Worm (Caenorhabditis elegans) whole organism, L4 larva: Measurements from ENCODE around the gene lars-1.

Experiments used
- F10B5.3 ChIP-seq: sonication (generic microtip); optimal IDR thresholded peaks from 2 replicates; lab custom pipeline; 2016; ENCODE audit warnings: mild to moderate bottlenecking, missing genetic modification characterization, missing compliant biosample characterization
- F26F4.8 ChIP-seq: fragments of 200-800 bp; sonication (Bioruptor generic); conservative IDR thresholded peaks from 2 replicates; pipeline ENCODE4 v1.3.6; 2022; ENCODE audit warnings: missing genetic modification characterization, missing compliant biosample characterization
- F37D6.2 ChIP-seq: sonication (generic microtip); optimal IDR thresholded peaks from 2 replicates; lab custom pipeline; 2016; ENCODE audit warnings: mild to moderate bottlenecking, missing genetic modification characterization, missing compliant biosample characterization
- F44E2.7 ChIP-seq: fragments of 200-800 bp; sonication (Bioruptor generic); IDR thresholded peaks from 2 replicates; pipeline ENCODE4 v2.1.2; 2022; ENCODE audit warnings: missing genetic modification characterization, missing compliant biosample characterization
- F49E8.2 ChIP-seq: sonication (generic microtip); optimal IDR thresholded peaks from 2 replicates; lab custom pipeline; 2016; ENCODE audit warnings: missing compliant biosample characterization, mild to moderate bottlenecking, missing genetic modification characterization, borderline replicate concordance
- R02D3.7 ChIP-seq: fragments of 150-350 bp; sonication (generic microtip); optimal IDR thresholded peaks from 3 replicates; lab custom pipeline; 2014; ENCODE audit warnings: missing biosample characterization, missing genetic modification characterization
- T20F7.1 ChIP-seq: fragments of 200-800 bp; sonication (Bioruptor generic); optimal IDR thresholded peaks from 2 replicates; lab custom pipeline; 2018; ENCODE audit warnings: mild to moderate bottlenecking, missing genetic modification characterization, missing compliant biosample characterization
- T26A8.4 ChIP-seq: fragments of 200-800 bp; sonication (Bioruptor generic); IDR thresholded peaks from 2 replicates; pipeline ENCODE4 v1.3.6; 2022; ENCODE audit warnings: missing genetic modification characterization, missing compliant biosample characterization
- Y48G9A.11 ChIP-seq: fragments of 200-800 bp; sonication (Bioruptor generic); IDR thresholded peaks from 2 replicates; pipeline ENCODE4 v1.3.6; 2022; ENCODE audit warnings: missing genetic modification reagents, missing genetic modification characterization, missing compliant biosample characterization
- aha-1 ChIP-seq: fragments of 150-350 bp; peaks from one replicate; lab custom pipeline; 2014; ENCODE audit warnings: missing biosample characterization, missing genetic modification characterization
- aly-2 ChIP-seq: sonication (generic microtip); optimal IDR thresholded peaks from 2 replicates; lab custom pipeline; 2018; ENCODE audit warnings: missing biosample characterization, missing genetic modification characterization
- attf-4 ChIP-seq: sonication (generic microtip); optimal IDR thresholded peaks from 3 replicates; lab custom pipeline; 2017; ENCODE audit warnings: missing biosample characterization, missing genetic modification characterization
- ceh-82 ChIP-seq: sonication (generic microtip); optimal IDR thresholded peaks from 2 replicates; lab custom pipeline; 2017; ENCODE audit warnings: missing biosample characterization, missing genetic modification characterization
- ctbp-1 ChIP-seq: fragments of 200-800 bp; sonication (Bioruptor generic); IDR thresholded peaks from 2 replicates; pipeline ENCODE4 v1.3.6; 2022; ENCODE audit warnings: missing genetic modification reagents, missing genetic modification characterization, missing compliant biosample characterization
- daf-16 ChIP-seq, 3 experiments: sonication (generic microtip); optimal IDR thresholded peaks; 2 replicates each; lab custom pipeline; 2016 to 2017; ENCODE audit warnings: missing genetic modification characterization in 3 of 3, missing genetic modification reagents in 3 of 3, mild to moderate bottlenecking in 2 of 3, missing compliant biosample characterization in 2 of 3, missing biosample characterization in 1 of 3, moderate library complexity in 1 of 3
- daf-19 ChIP-seq: fragments of 200-800 bp; sonication (Bioruptor generic); conservative IDR thresholded peaks from 2 replicates; pipeline ENCODE4 v1.3.6; 2022; ENCODE audit warnings: missing genetic modification characterization, missing compliant biosample characterization
- daf-8 ChIP-seq: fragments of 200-800 bp; sonication (Bioruptor generic); IDR thresholded peaks from 2 replicates; pipeline ENCODE4 v1.3.6; 2022; ENCODE audit warnings: missing genetic modification characterization, missing compliant biosample characterization
- dmd-9 ChIP-seq: fragments of 200-800 bp; sonication (Bioruptor generic); IDR thresholded peaks from 2 replicates; pipeline ENCODE4 v1.3.6; 2022; ENCODE audit warnings: missing genetic modification reagents, missing genetic modification characterization, missing compliant biosample characterization
- dpl-1 ChIP-seq: fragments of 150-350 bp; optimal IDR thresholded peaks from 2 replicates; lab custom pipeline; 2014; ENCODE audit warnings: missing biosample characterization, missing genetic modification reagents, missing genetic modification characterization
- duxl-1 ChIP-seq: sonication (generic microtip); optimal IDR thresholded peaks from 2 replicates; lab custom pipeline; 2016; ENCODE audit warnings: mild to moderate bottlenecking, missing genetic modification characterization, moderate library complexity, missing compliant biosample characterization; ENCODE audit not compliant: poor library complexity
- fkh-10 ChIP-seq: fragments of 150-350 bp; optimal IDR thresholded peaks from 2 replicates; lab custom pipeline; 2014; ENCODE audit warnings: missing biosample characterization, missing genetic modification reagents, missing genetic modification characterization
- gei-8 ChIP-seq: fragments of 200-800 bp; sonication (Bioruptor generic); optimal IDR thresholded peaks from 2 replicates; lab custom pipeline; 2018; ENCODE audit warnings: mild to moderate bottlenecking, missing genetic modification characterization, missing compliant biosample characterization
- hif-1 ChIP-seq, 2 experiments: sonication (generic microtip); optimal IDR thresholded peaks; 2 replicates each; lab custom pipeline; 2016 to 2017; ENCODE audit warnings: missing compliant biosample characterization in 2 of 2, missing genetic modification characterization in 2 of 2, missing genetic modification reagents in 2 of 2, missing genotype in 2 of 2, mild to moderate bottlenecking in 1 of 2
- hlh-11 ChIP-seq: fragments of 200-800 bp; sonication (Bioruptor generic); optimal IDR thresholded peaks from 2 replicates; lab custom pipeline; 2018; ENCODE audit warnings: mild to moderate bottlenecking, missing genetic modification characterization, missing compliant biosample characterization
- jun-1 ChIP-seq: fragments of 150-350 bp; optimal IDR thresholded peaks from 2 replicates; lab custom pipeline; 2014; ENCODE audit warnings: missing biosample characterization, missing genetic modification reagents, missing genetic modification characterization
- lim-7 ChIP-seq: fragments of 200-800 bp; sonication (Bioruptor generic); IDR thresholded peaks from 2 replicates; pipeline ENCODE4 v1.3.6; 2022; ENCODE audit warnings: missing genetic modification characterization, missing compliant biosample characterization
- lin-1 ChIP-seq: fragments of 200-800 bp; sonication (Bioruptor generic); IDR thresholded peaks from 2 replicates; pipeline ENCODE4 v1.3.6; 2022; ENCODE audit warnings: missing genetic modification reagents, missing genetic modification characterization, missing compliant biosample characterization
- lin-13 ChIP-seq: fragments of 150-350 bp; optimal IDR thresholded peaks from 2 replicates; lab custom pipeline; 2014; ENCODE audit warnings: missing biosample characterization, missing genetic modification reagents, missing genetic modification characterization
- lin-15B ChIP-seq: fragments of 150-350 bp; sonication (generic microtip); optimal IDR thresholded peaks from 3 replicates; lab custom pipeline; 2014; ENCODE audit warnings: missing biosample characterization, missing genetic modification characterization
- lin-38 ChIP-seq: fragments of 200-800 bp; sonication (Bioruptor generic); IDR thresholded peaks from 2 replicates; pipeline ENCODE4 v1.3.6; 2022; ENCODE audit warnings: missing genetic modification reagents, missing genetic modification characterization, missing compliant biosample characterization
- lin-39 ChIP-seq: fragments of 150-350 bp; optimal IDR thresholded peaks from 2 replicates; lab custom pipeline; 2014; ENCODE audit warnings: missing biosample characterization, missing genetic modification reagents, missing genetic modification characterization
- lir-3 ChIP-seq: sonication (generic microtip); optimal IDR thresholded peaks from 2 replicates; lab custom pipeline; 2016; ENCODE audit warnings: mild to moderate bottlenecking, missing genetic modification characterization, missing compliant biosample characterization
- nhr-25 ChIP-seq: sonication (generic microtip); optimal IDR thresholded peaks from 2 replicates; lab custom pipeline; 2017; ENCODE audit warnings: missing genetic modification characterization, mild to moderate bottlenecking, missing compliant biosample characterization, antibody characterized with exemption, moderate library complexity, borderline replicate concordance; ENCODE audit not compliant: insufficient read depth
- nhr-41 ChIP-seq: fragments of 200-800 bp; sonication (Bioruptor generic); IDR thresholded peaks from 2 replicates; pipeline ENCODE4 v1.3.6; 2022; ENCODE audit warnings: missing genetic modification reagents, missing genetic modification characterization, missing compliant biosample characterization
- nhr-48 ChIP-seq: sonication (generic microtip); optimal IDR thresholded peaks from 2 replicates; lab custom pipeline; 2016; ENCODE audit warnings: mild to moderate bottlenecking, missing genetic modification characterization, missing compliant biosample characterization
- saeg-2 ChIP-seq: fragments of 200-800 bp; sonication (Bioruptor generic); IDR thresholded peaks from 2 replicates; pipeline ENCODE4 v1.3.6; 2022; ENCODE audit warnings: missing genetic modification reagents, missing genetic modification characterization, missing compliant biosample characterization
- set-16 ChIP-seq: fragments of 200-800 bp; sonication (Bioruptor generic); IDR thresholded peaks from 2 replicates; pipeline ENCODE4 v1.3.6; 2022; ENCODE audit warnings: missing genetic modification reagents, missing genetic modification characterization, missing compliant biosample characterization
- skn-1 ChIP-seq: fragments of 150-350 bp; optimal IDR thresholded peaks from 2 replicates; lab custom pipeline; 2014; ENCODE audit warnings: missing biosample characterization, missing genetic modification characterization
- snpc-1.2 ChIP-seq: fragments of 200-800 bp; sonication (Bioruptor generic); IDR thresholded peaks from 2 replicates; pipeline ENCODE4 v1.3.6; 2022; ENCODE audit warnings: missing genetic modification reagents, missing genetic modification characterization, missing compliant biosample characterization
- snpc-4 ChIP-seq: fragments of 150-350 bp; optimal IDR thresholded peaks from 2 replicates; lab custom pipeline; 2014; ENCODE audit warnings: missing biosample characterization, missing genetic modification characterization
- spr-1 ChIP-seq: sonication (generic microtip); optimal IDR thresholded peaks from 2 replicates; lab custom pipeline; 2016; ENCODE audit warnings: mild to moderate bottlenecking, missing genetic modification characterization, missing compliant biosample characterization
- spr-3 ChIP-seq: fragments of 200-800 bp; sonication (Bioruptor generic); optimal IDR thresholded peaks from 2 replicates; lab custom pipeline; 2018; ENCODE audit warnings: mild to moderate bottlenecking, missing genetic modification characterization, missing compliant biosample characterization
- tra-1 ChIP-seq: fragments of 200-800 bp; sonication (Bioruptor generic); IDR thresholded peaks from 2 replicates; pipeline ENCODE4 v1.3.6; 2022; ENCODE audit warnings: missing genetic modification reagents, missing genetic modification characterization, missing compliant biosample characterization
- unc-130 ChIP-seq: sonication (generic microtip); optimal IDR thresholded peaks from 2 replicates; lab custom pipeline; 2016; ENCODE audit warnings: missing genetic modification reagents, missing genetic modification characterization, missing compliant biosample characterization
- unc-62 ChIP-seq, 3 experiments: fragments of 150-350 bp in 1 of 3; sonication (generic microtip); optimal IDR thresholded peaks in 2 of 3; peaks in 1 of 3; 1 replicate in 1 of 3; 2 replicates in 2 of 3; lab custom pipeline; 2014 to 2017; ENCODE audit warnings: missing biosample characterization in 3 of 3, missing genetic modification characterization in 3 of 3, missing genetic modification reagents in 3 of 3, missing genotype in 1 of 3
- vab-7 ChIP-seq: fragments of 200-800 bp; sonication (Bioruptor generic); IDR thresholded peaks from 2 replicates; pipeline ENCODE4 v1.3.6; 2022; ENCODE audit warnings: missing genetic modification reagents, missing genetic modification characterization, missing compliant biosample characterization
- zag-1 ChIP-seq: fragments of 150-350 bp; optimal IDR thresholded peaks from 2 replicates; lab custom pipeline; 2014; ENCODE audit warnings: missing biosample characterization, missing genetic modification characterization
- zip-11 ChIP-seq: fragments of 200-800 bp; sonication (Bioruptor generic); IDR thresholded peaks from 2 replicates; pipeline ENCODE4 v1.3.6; 2022; ENCODE audit warnings: missing genetic modification characterization, missing compliant biosample characterization
- zip-2 ChIP-seq: fragments of 150-350 bp; optimal IDR thresholded peaks from 2 replicates; lab custom pipeline; 2014; ENCODE audit warnings: missing biosample characterization, missing genetic modification characterization
- ztf-11 ChIP-seq: fragments of 150-350 bp; optimal IDR thresholded peaks from 2 replicates; lab custom pipeline; 2014; ENCODE audit warnings: missing biosample characterization, missing genetic modification characterization
- ztf-7 ChIP-seq: fragments of 150-350 bp; optimal IDR thresholded peaks from 2 replicates; lab custom pipeline; 2014; ENCODE audit warnings: missing biosample characterization, missing genetic modification characterization

Gene lars-1

DNA sequence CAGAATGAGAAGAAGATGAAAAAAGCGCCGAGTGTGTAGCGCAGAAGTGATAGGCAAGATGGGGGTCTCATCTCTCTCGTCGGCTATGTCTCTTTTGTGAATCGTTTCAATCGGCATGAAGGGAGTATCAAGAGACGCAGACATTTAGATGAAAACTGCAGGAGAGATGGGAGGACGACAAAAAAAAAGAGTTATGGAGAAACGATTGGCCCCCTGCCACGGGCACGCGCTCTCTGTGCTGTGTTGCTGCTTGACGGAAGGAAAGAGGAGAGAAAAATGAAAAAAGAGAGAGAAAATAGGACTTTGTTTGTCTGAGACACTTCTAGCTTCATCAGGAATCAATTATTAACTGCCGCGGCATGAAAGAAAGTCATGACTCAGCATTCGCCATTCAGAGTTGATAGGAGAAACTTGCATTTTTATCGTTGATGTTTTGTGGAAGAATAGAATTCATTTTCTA is 37.1 kb upstream of the lars-1 start (continued):
- peak; percentile 76 for TF ChIP-seq T20F7.1 (GFP tag; lab: Kevin White, UChicago)
- no peak for TF ChIP-seq snpc-1.2 (GFP tag; lab: Robert Waterston, UW)
- TF ChIP-seq snpc-4 (tag; lab: Kevin White, UChicago), result no peak
- no peak for TF ChIP-seq ztf-11 (tag; lab: Kevin White, UChicago)
- no peak for TF ChIP-seq gei-8
- TF ChIP-seq F26F4.8, result no peak
- no peak for TF ChIP-seq zip-2 (tag; lab: Kevin White, UChicago)
- TF ChIP-seq daf-16 (GFP tag; optimal IDR thresholded peaks at IDR 0.05; lab: Kevin White, UChicago), result peak; percentile 13 to 73
- TF ChIP-seq daf-16 (tag; optimal IDR thresholded peaks at IDR 0.05; lab: Kevin White, UChicago), result peak; percentile 76
- TF ChIP-seq spr-3 (GFP tag; lab: Kevin White, UChicago), result no peak
- TF ChIP-seq jun-1 (tag; lab: Kevin White, UChicago), result peak; percentile 56
- TF ChIP-seq zag-1 (tag; lab: Kevin White, UChicago), result no peak
- no peak for TF ChIP-seq skn-1
- no peak for TF ChIP-seq ceh-82 (tag; lab: Kevin White, UChicago)
- peak; percentile 49 for TF ChIP-seq nhr-25 (tag; lab: Kevin White, UChicago)
- peak in 1 of 2 experiments; percentile 99 for TF ChIP-seq unc-62 (GFP tag; optimal IDR thresholded peaks at IDR 0.05 in 1 of 2; lab: Kevin White, UChicago)
- TF ChIP-seq unc-62 (tag; optimal IDR thresholded peaks at IDR 0.05; lab: Kevin White, UChicago), result no peak
- TF ChIP-seq unc-130, result no peak
- no peak for TF ChIP-seq lir-3
- TF ChIP-seq lim-7 (GFP tag; lab: Robert Waterston, UW), result no peak
- peak; percentile 72; the same call in 1 of the 2 replicates for TF ChIP-seq tra-1 (GFP tag; lab: Robert Waterston, UW)
- TF ChIP-seq attf-4 (tag; lab: Kevin White, UChicago), result no peak
- no peak for TF ChIP-seq aly-2 (tag; lab: Kevin White, UChicago)
- TF ChIP-seq hif-1 (tag; optimal IDR thresholded peaks at IDR 0.05; lab: Kevin White, UChicago), result peak in 1 of 2 experiments; percentile 87
- TF ChIP-seq set-16, result peak; percentile 60
- peak; percentile 72 for TF ChIP-seq fkh-10 (GFP tag; lab: Kevin White, UChicago)
- no peak for TF ChIP-seq lin-1 (GFP tag; lab: Robert Waterston, UW)
- peak; percentile 64 for TF ChIP-seq nhr-48
- TF ChIP-seq spr-1, result peak; percentile 36
- TF ChIP-seq nhr-41 (GFP tag; lab: Robert Waterston, UW), result no peak
- TF ChIP-seq lin-38 (GFP tag; lab: Robert Waterston, UW), result peak; percentile 48
- no peak for TF ChIP-seq F44E2.7 (GFP tag; lab: Robert Waterston, UW)
- TF ChIP-seq vab-7 (GFP tag; lab: Robert Waterston, UW), result no peak
- TF ChIP-seq ztf-7, result peak; percentile 39
- TF ChIP-seq zip-11 (GFP tag; lab: Robert Waterston, UW), result no peak
- TF ChIP-seq F10B5.3 (tag; lab: Kevin White, UChicago), result peak; percentile 7
- TF ChIP-seq hlh-11 (tag; lab: Kevin White, UChicago), result peak; percentile 94
- no peak for TF ChIP-seq F49E8.2 (tag; lab: Kevin White, UChicago)
- no peak for TF ChIP-seq saeg-2 (GFP tag; lab: Robert Waterston, UW)
- TF ChIP-seq Y48G9A.11 (GFP tag; lab: Robert Waterston, UW), result no peak
- TF ChIP-seq daf-8 (GFP tag; lab: Robert Waterston, UW), result no peak
- no peak for TF ChIP-seq R02D3.7 (tag; lab: Kevin White, UChicago)
- peak; percentile 98 for TF ChIP-seq aha-1 (tag; lab: Kevin White, UChicago)
- TF ChIP-seq ctbp-1 (GFP tag; lab: Robert Waterston, UW), result peak; percentile 90
- peak; percentile 57 for TF ChIP-seq T26A8.4
- TF ChIP-seq duxl-1, result no peak
- peak; percentile 65 for TF ChIP-seq F37D6.2 (tag; lab: Kevin White, UChicago)
- peak; percentile 64 for TF ChIP-seq dpl-1 (GFP tag; lab: Kevin White, UChicago)
- no peak for TF ChIP-seq daf-19 (GFP tag; lab: Robert Waterston, UW)
- TF ChIP-seq lin-15B (tag; lab: Kevin White, UChicago), result no peak
- TF ChIP-seq dmd-9, result 0 out of 2 replicates have a peak, but pooled peaks have one; percentile 45
- TF ChIP-seq lin-39, result no peak
- TF ChIP-seq lin-13 (GFP tag; lab: Kevin White, UChicago), result peak; percentile 45
